Worm (Caenorhabditis elegans): Measurements from ENCODE around the gene C50F7.6.

- TF ChIP-seq ceh-13 (GFP tag; optimal IDR thresholded peaks at IDR 0.05) (no peak), F13C5.2 (tag; optimal IDR thresholded peaks at IDR 0.05) (no peak), ama-1 (optimal IDR thresholded peaks at IDR 0.05) (no peak), ets-7 (tag; optimal IDR thresholded peaks at IDR 0.05) (no peak), hmg-4 (GFP tag; optimal IDR thresholded peaks at IDR 0.05) (no peak), hnd-1 (tag; optimal IDR thresholded peaks at IDR 0.05) (no peak), B0310.2 (tag; optimal IDR thresholded peaks at IDR 0.05) (no peak), ceh-36 (tag; optimal IDR thresholded peaks at IDR 0.05) (no peak), pes-1 (GFP tag; IDR thresholded peaks at IDR 0.05) (no peak), scrt-1 (GFP tag; IDR thresholded peaks at IDR 0.05) (no peak), tbx-37 (GFP tag; conservative IDR thresholded peaks at IDR 0.05) (no peak), flt-1 (GFP tag; IDR thresholded peaks at IDR 0.05) (no peak), hmbx-1 (tag; optimal IDR thresholded peaks at IDR 0.05) (no peak)
These were observed 40.7 kb upstream of the C50F7.6 start, which contains the start of the genes C46A5.6 and C46A5.1 for ce11 chrIV:7763748-7764147.
